Fruit fly (Drosophila melanogaster): ENCODE measurements around the gene Gyc32E.

The Gyc32E gene

dm6 chr2L:11182148-11182593 is 33.3 kb upstream of the Gyc32E start (continued):
- TF ChIP-seq acj6 (GFP tag; optimal IDR thresholded peaks at IDR 0.05), result peak; percentile 81
- TF ChIP-seq Sox14 (GFP tag; optimal IDR thresholded peaks at IDR 0.05), result peak; percentile 24
- TF ChIP-seq Hr38 (GFP tag; optimal IDR thresholded peaks at IDR 0.05), result no peak
- TF ChIP-seq OdsH (GFP tag; optimal IDR thresholded peaks at IDR 0.05), result peak; percentile 80
- TF ChIP-seq Blimp-1 (GFP tag; optimal IDR thresholded peaks at IDR 0.05), result peak; percentile 75
- TF ChIP-seq CG4318 (GFP tag; optimal IDR thresholded peaks at IDR 0.05), result peak; percentile 32
- TF ChIP-seq Ets96B (tag; optimal IDR thresholded peaks at IDR 0.05), result peak; percentile 89
- TF ChIP-seq CG6808 (GFP tag; optimal IDR thresholded peaks at IDR 0.05), result peak; percentile 90
- peak; percentile 49 for TF ChIP-seq Eip75B (GFP tag; optimal IDR thresholded peaks at IDR 0.05)
- peak; percentile 44; the same call in 1 of the 2 replicates for TF ChIP-seq CG15336 (GFP tag; IDR thresholded peaks at IDR 0.05)
- TF ChIP-seq Met (GFP tag; optimal IDR thresholded peaks at IDR 0.05), result peak; percentile 76
- TF ChIP-seq CG9139 (GFP tag; optimal IDR thresholded peaks at IDR 0.05), result peak; percentile 83
- TF ChIP-seq CG10669 (GFP tag; optimal IDR thresholded peaks at IDR 0.05), result peak; percentile 82
- peak; percentile 77 for TF ChIP-seq CG11762 (GFP tag; optimal IDR thresholded peaks at IDR 0.05; ENCODE audit: insufficient read depth)
- TF ChIP-seq Sox102F (GFP tag; optimal IDR thresholded peaks at IDR 0.05), result peak; percentile 53
- peak; percentile 10 for TF ChIP-seq Ets21C (GFP tag; optimal IDR thresholded peaks at IDR 0.05)
- TF ChIP-seq salr (GFP tag; optimal IDR thresholded peaks at IDR 0.05), result peak; percentile 36 to 84
- TF ChIP-seq fkh (GFP tag; optimal IDR thresholded peaks at IDR 0.05), result no peak
- no peak for TF ChIP-seq CG11294 (GFP tag; IDR thresholded peaks at IDR 0.05)
- TF ChIP-seq CG16779 (tag; optimal IDR thresholded peaks at IDR 0.05), result peak; percentile 77
- TF ChIP-seq Eip78C (GFP tag), result peak; percentile 95
- peak; percentile 87 for TF ChIP-seq spab (GFP tag; optimal IDR thresholded peaks at IDR 0.05)
- TF ChIP-seq Lpt (GFP tag; optimal IDR thresholded peaks at IDR 0.05), result peak; percentile 22
- peak; percentile 80 for TF ChIP-seq CG6792 (GFP tag; optimal IDR thresholded peaks at IDR 0.05)
- TF ChIP-seq CG8632 (GFP tag; optimal IDR thresholded peaks at IDR 0.05), result peak; percentile 91
- peak; percentile 67 for TF ChIP-seq Sox15 (GFP tag; optimal IDR thresholded peaks at IDR 0.05)
- no peak for TF ChIP-seq eg (GFP tag; IDR thresholded peaks at IDR 0.05)
- TF ChIP-seq CG1621 (tag; optimal IDR thresholded peaks at IDR 0.05), result no peak
- no peak for TF ChIP-seq vri (GFP tag; optimal IDR thresholded peaks at IDR 0.05)
- TF ChIP-seq ss (GFP tag; optimal IDR thresholded peaks at IDR 0.05), result peak; percentile 79 to 93
- peak; percentile 93 for TF ChIP-seq CG3032 (tag; optimal IDR thresholded peaks at IDR 0.05)

- TF ChIP-seq Hr38 (GFP tag; optimal IDR thresholded peaks at IDR 0.05), result no peak
- TF ChIP-seq CG16779 (tag; optimal IDR thresholded peaks at IDR 0.05), result no peak
- no peak for TF ChIP-seq Sox14 (GFP tag; optimal IDR thresholded peaks at IDR 0.05)
- TF ChIP-seq CG7368 (GFP tag; optimal IDR thresholded peaks at IDR 0.05), result no peak
- TF ChIP-seq Ets96B (tag; optimal IDR thresholded peaks at IDR 0.05), result no peak
- TF ChIP-seq CG3032 (tag; optimal IDR thresholded peaks at IDR 0.05), result peak; percentile 7
- TF ChIP-seq CG6163 (GFP tag; IDR thresholded peaks at IDR 0.05), result peak; percentile 44; the same call in 2 of the 3 replicates
- peak; percentile 74 for TF ChIP-seq Eip78C (GFP tag)
- no peak for TF ChIP-seq dac (GFP tag; optimal IDR thresholded peaks at IDR 0.05)
- TF ChIP-seq esn (GFP tag; optimal IDR thresholded peaks at IDR 0.05), result peak; percentile 10
- peak; percentile 40; the same call in 2 of the 3 replicates for TF ChIP-seq CG8119 (GFP tag; IDR thresholded peaks at IDR 0.05)
- no peak for TF ChIP-seq dsx (GFP tag; optimal IDR thresholded peaks at IDR 0.05; ENCODE audit: poor library complexity, severe bottlenecking)
- TF ChIP-seq CG11294 (GFP tag; IDR thresholded peaks at IDR 0.05), result no peak
These were observed 30.0 kb upstream of the Gyc32E start, which contains the start of gene Boh2 for dm6 chr2L:11178826-11179391. Boh2 (plus strand) TSS chr2L:11179032.

dm6 chr2L:11178334-11178733 is 29.4 kb upstream of the Gyc32E start:
- TF ChIP-seq Gug (GFP tag; IDR thresholded peaks at IDR 0.05) (no peak), achi (GFP tag; optimal IDR thresholded peaks at IDR 0.05) (no peak), topi (GFP tag; optimal IDR thresholded peaks at IDR 0.05) (no peak), CG10669 (GFP tag; optimal IDR thresholded peaks at IDR 0.05) (no peak), Ets96B (tag; optimal IDR thresholded peaks at IDR 0.05) (no peak), CG6854 (GFP tag; optimal IDR thresholded peaks at IDR 0.05) (no peak), salr (GFP tag; optimal IDR thresholded peaks at IDR 0.05) (no peak), svp (GFP tag) (no peak), CG6808 (GFP tag; optimal IDR thresholded peaks at IDR 0.05) (no peak), Hr38 (GFP tag; optimal IDR thresholded peaks at IDR 0.05) (no peak), CG16779 (tag; optimal IDR thresholded peaks at IDR 0.05) (no peak), spab (GFP tag; optimal IDR thresholded peaks at IDR 0.05) (no peak), CG8119 (GFP tag; IDR thresholded peaks at IDR 0.05) (no peak), CG3032 (tag; optimal IDR thresholded peaks at IDR 0.05) (no peak)

Measured in whole organism, prepupa.